Worm (Caenorhabditis elegans) whole organism, late embryonic: ENCODE results near the gene W02D7.5.

Source experiments
- C08G9.2 ChIP-seq: sonication (generic microtip); optimal IDR thresholded peaks from 2 replicates; lab custom pipeline; 2016; ENCODE audit warnings: mild to moderate bottlenecking, missing genetic modification characterization, moderate library complexity, missing compliant biosample characterization
- K09A11.1 ChIP-seq: sonication (generic microtip); optimal IDR thresholded peaks from 2 replicates; lab custom pipeline; 2017; ENCODE audit warnings: antibody characterized with exemption, mild to moderate bottlenecking, missing genetic modification characterization, missing compliant biosample characterization; ENCODE audit not compliant: insufficient read depth
- Y22D7AL.16 ChIP-seq: sonication (generic microtip); optimal IDR thresholded peaks from 2 replicates; lab custom pipeline; 2016; ENCODE audit warnings: missing genetic modification characterization, missing compliant biosample characterization
- ahr-1 ChIP-seq: sonication (generic microtip); optimal IDR thresholded peaks from 2 replicates; lab custom pipeline; 2016; ENCODE audit warnings: missing genetic modification characterization, missing compliant biosample characterization
- ceh-18 ChIP-seq: sonication (generic microtip); optimal IDR thresholded peaks from 2 replicates; lab custom pipeline; 2016; ENCODE audit warnings: missing genetic modification characterization, missing compliant biosample characterization
- ceh-19 ChIP-seq: fragments of 200-800 bp; sonication (Bioruptor generic); optimal IDR thresholded peaks from 2 replicates; lab custom pipeline; 2018; ENCODE audit warnings: mild to moderate bottlenecking, missing genetic modification characterization, missing compliant biosample characterization
- ceh-2 ChIP-seq: sonication (generic microtip); optimal IDR thresholded peaks from 2 replicates; lab custom pipeline; 2016; ENCODE audit warnings: missing genotype, missing genetic modification characterization, missing compliant biosample characterization
- ceh-22 ChIP-seq: sonication (generic microtip); optimal IDR thresholded peaks from 2 replicates; lab custom pipeline; 2017; ENCODE audit warnings: missing biosample characterization, missing genetic modification characterization
- ceh-24 ChIP-seq: sonication (generic microtip); optimal IDR thresholded peaks from 2 replicates; lab custom pipeline; 2016; ENCODE audit warnings: mild to moderate bottlenecking, missing genetic modification characterization, missing compliant biosample characterization
- ceh-30 ChIP-seq: fragments of 150-350 bp; optimal IDR thresholded peaks from 2 replicates; lab custom pipeline; 2014; ENCODE audit warnings: missing biosample characterization, missing genetic modification characterization
- ceh-31 ChIP-seq: sonication (generic microtip); optimal IDR thresholded peaks from 2 replicates; lab custom pipeline; 2016; ENCODE audit warnings: missing genetic modification characterization, missing compliant biosample characterization
- ceh-48 ChIP-seq: sonication (generic microtip); optimal IDR thresholded peaks from 2 replicates; lab custom pipeline; 2016; ENCODE audit warnings: missing genetic modification characterization, inconsistent platforms, missing compliant biosample characterization
- ceh-6 ChIP-seq: fragments of 200-800 bp; sonication (Bioruptor generic); optimal IDR thresholded peaks from 2 replicates; lab custom pipeline; 2018; ENCODE audit warnings: mild to moderate bottlenecking, missing genetic modification characterization, missing compliant biosample characterization
- ceh-9 ChIP-seq: sonication (generic microtip); optimal IDR thresholded peaks from 2 replicates; lab custom pipeline; 2016; ENCODE audit warnings: mild to moderate bottlenecking, missing genetic modification characterization, inconsistent platforms, missing compliant biosample characterization
- che-1 ChIP-seq: sonication (generic microtip); optimal IDR thresholded peaks from 2 replicates; lab custom pipeline; 2016; ENCODE audit warnings: mild to moderate bottlenecking, missing genetic modification characterization, missing compliant biosample characterization
- dmd-4 ChIP-seq: sonication (generic microtip); optimal IDR thresholded peaks from 2 replicates; lab custom pipeline; 2016; ENCODE audit warnings: borderline replicate concordance, missing genetic modification characterization, missing compliant biosample characterization
- fax-1 ChIP-seq: sonication (generic microtip); optimal IDR thresholded peaks from 2 replicates; lab custom pipeline; 2016; ENCODE audit warnings: missing genotype, missing genetic modification characterization, missing compliant biosample characterization
- fkh-10 ChIP-seq: fragments of 150-350 bp; optimal IDR thresholded peaks from 2 replicates; lab custom pipeline; 2014; ENCODE audit warnings: missing biosample characterization, missing genetic modification reagents, missing genetic modification characterization
- fkh-6 ChIP-seq: sonication (generic microtip); optimal IDR thresholded peaks from 2 replicates; lab custom pipeline; 2016; ENCODE audit warnings: missing genetic modification characterization, missing compliant biosample characterization
- gmeb-2 ChIP-seq: sonication (generic microtip); optimal IDR thresholded peaks from 2 replicates; lab custom pipeline; 2016; ENCODE audit warnings: missing genetic modification characterization, inconsistent platforms, missing compliant biosample characterization
- hlh-30 ChIP-seq: sonication (generic microtip); optimal IDR thresholded peaks from 2 replicates; lab custom pipeline; 2017; ENCODE audit warnings: antibody characterized with exemption, missing genetic modification characterization, missing compliant biosample characterization; ENCODE audit not compliant: insufficient read depth
- hlh-8 ChIP-seq: sonication (generic microtip); optimal IDR thresholded peaks from 2 replicates; lab custom pipeline; 2016; ENCODE audit warnings: missing genotype, missing genetic modification characterization, missing compliant biosample characterization
- lin-11 ChIP-seq: fragments of 200-800 bp; sonication (Bioruptor generic); optimal IDR thresholded peaks from 2 replicates; lab custom pipeline; 2018; ENCODE audit warnings: mild to moderate bottlenecking, missing genetic modification characterization, missing compliant biosample characterization
- npax-4 ChIP-seq: sonication (generic microtip); optimal IDR thresholded peaks from 2 replicates; lab custom pipeline; 2016; ENCODE audit warnings: missing genetic modification characterization, missing compliant biosample characterization
- pag-3 ChIP-seq: sonication (generic microtip); optimal IDR thresholded peaks from 2 replicates; lab custom pipeline; 2016; ENCODE audit warnings: missing compliant biosample characterization, missing genetic modification characterization, borderline replicate concordance
- pat-9 ChIP-seq: fragments of 200-800 bp; sonication (Bioruptor generic); optimal IDR thresholded peaks from 2 replicates; lab custom pipeline; 2018; ENCODE audit warnings: mild to moderate bottlenecking, missing genetic modification characterization, moderate library complexity, missing compliant biosample characterization
- pax-1 ChIP-seq: fragments of 150-350 bp; optimal IDR thresholded peaks from 2 replicates; lab custom pipeline; 2014; ENCODE audit warnings: missing biosample characterization, missing genetic modification characterization
- pha-4 ChIP-seq: fragments of 150-350 bp; optimal IDR thresholded peaks from 2 replicates; lab custom pipeline; 2018; ENCODE audit warnings: missing biosample characterization, missing genetic modification reagents, missing genetic modification characterization
- pqm-1 ChIP-seq: sonication (generic microtip); optimal IDR thresholded peaks from 2 replicates; lab custom pipeline; 2016; ENCODE audit warnings: missing genetic modification characterization, missing compliant biosample characterization
- pros-1 ChIP-seq: fragments of 150-350 bp; optimal IDR thresholded peaks from 2 replicates; lab custom pipeline; 2014; ENCODE audit warnings: missing biosample characterization, missing genetic modification reagents, missing genetic modification characterization
- rnt-1 ChIP-seq: sonication (generic microtip); optimal IDR thresholded peaks from 2 replicates; lab custom pipeline; 2016; ENCODE audit warnings: missing genetic modification characterization, missing compliant biosample characterization
- sox-4 ChIP-seq: sonication (generic microtip); optimal IDR thresholded peaks from 2 replicates; lab custom pipeline; 2017; ENCODE audit warnings: mild to moderate bottlenecking, missing genetic modification characterization, inconsistent platforms, missing compliant biosample characterization
- tbx-7 ChIP-seq: sonication (generic microtip); optimal IDR thresholded peaks from 2 replicates; lab custom pipeline; 2016; ENCODE audit warnings: missing genotype, missing genetic modification characterization, missing compliant biosample characterization
- ttx-3 ChIP-seq: sonication (generic microtip); optimal IDR thresholded peaks from 2 replicates; lab custom pipeline; 2016; ENCODE audit warnings: missing genetic modification reagents, missing genetic modification characterization, missing compliant biosample characterization
- unc-3 ChIP-seq, 2 experiments: fragments of 200-800 bp in 1 of 2; sonication (Bioruptor generic) in 1 of 2; sonication (generic microtip) in 1 of 2; conservative IDR thresholded peaks in 1 of 2; optimal IDR thresholded peaks in 1 of 2; 2 replicates each; pipeline versions ENCODE4 v1.3.6 to Lab custom; 2016 to 2022; ENCODE audit warnings: missing compliant biosample characterization in 2 of 2, missing genetic modification characterization in 2 of 2, missing genetic modification reagents in 1 of 2
- unc-42 ChIP-seq: sonication (generic microtip); optimal IDR thresholded peaks from 2 replicates; lab custom pipeline; 2016; ENCODE audit warnings: missing genotype, missing genetic modification characterization, missing compliant biosample characterization

Gene W02D7.5

ce11 chrV:8299191-8299854 is at the start of gene W02D7.5:
TSS of gene W02D7.5 (minus strand) at chrV:8299241.
- no peak for TF ChIP-seq ttx-3
- TF ChIP-seq ahr-1 (tag; lab: Kevin White, UChicago), result no peak
- TF ChIP-seq npax-4, result no peak
- no peak for TF ChIP-seq ceh-24 (tag; lab: Kevin White, UChicago)
- TF ChIP-seq pros-1 (tag; lab: Kevin White, UChicago), result no peak
- TF ChIP-seq sox-4 (tag; lab: Kevin White, UChicago), result no peak
- TF ChIP-seq ceh-31 (tag; lab: Kevin White, UChicago), result no peak
- TF ChIP-seq gmeb-2, result no peak
- no peak for TF ChIP-seq ceh-30 (tag; lab: Kevin White, UChicago)
- no peak for TF ChIP-seq pqm-1 (tag; lab: Kevin White, UChicago)
- no peak for TF ChIP-seq pag-3 (tag; lab: Kevin White, UChicago)
- no peak for TF ChIP-seq ceh-18
- no peak for TF ChIP-seq hlh-8 (tag; lab: Kevin White, UChicago)
- TF ChIP-seq ceh-19, result no peak
- TF ChIP-seq K09A11.1 (tag; lab: Kevin White, UChicago), result no peak
- no peak for TF ChIP-seq Y22D7AL.16 (tag; lab: Kevin White, UChicago)
- TF ChIP-seq ceh-22 (tag; lab: Kevin White, UChicago), result no peak
- no peak for TF ChIP-seq fkh-6 (tag; lab: Kevin White, UChicago)
- TF ChIP-seq pha-4 (tag; lab: Kevin White, UChicago), result no peak
- TF ChIP-seq pat-9 (tag; lab: Kevin White, UChicago), result no peak

- TF ChIP-seq ceh-2 (tag; lab: Kevin White, UChicago), result no peak
- no peak for TF ChIP-seq dmd-4 (tag; lab: Kevin White, UChicago)
- no peak for TF ChIP-seq gmeb-2
- TF ChIP-seq pha-4 (tag; lab: Kevin White, UChicago), result no peak
- no peak for TF ChIP-seq ceh-9 (tag; lab: Kevin White, UChicago)
- TF ChIP-seq ceh-31 (tag; lab: Kevin White, UChicago), result no peak
- no peak for TF ChIP-seq lin-11 (tag; lab: Kevin White, UChicago)
- TF ChIP-seq tbx-7 (tag; lab: Kevin White, UChicago), result no peak
- no peak for TF ChIP-seq fkh-10 (GFP tag; lab: Kevin White, UChicago)
- no peak for TF ChIP-seq fax-1
- no peak for TF ChIP-seq unc-3 (GFP tag; conservative IDR thresholded peaks at IDR 0.05; lab: Robert Waterston, UW)
- TF ChIP-seq unc-3 (tag; optimal IDR thresholded peaks at IDR 0.05; lab: Kevin White, UChicago), result no peak
- TF ChIP-seq pax-1 (tag; lab: Kevin White, UChicago), result no peak
- TF ChIP-seq pag-3 (tag; lab: Kevin White, UChicago), result no peak
- TF ChIP-seq ceh-6 (GFP tag; lab: Kevin White, UChicago), result no peak
- no peak for TF ChIP-seq ceh-19
- TF ChIP-seq ceh-48 (tag; lab: Kevin White, UChicago), result no peak
- no peak for TF ChIP-seq fkh-6 (tag; lab: Kevin White, UChicago)
- TF ChIP-seq hlh-30 (tag; lab: Kevin White, UChicago), result no peak
- no peak for TF ChIP-seq che-1 (tag; lab: Kevin White, UChicago)
Measured at ce11 chrV:8345436-8345835, 46.4 kb upstream of the W02D7.5 start, which contains the start of gene C08D8.1. TSS of gene C08D8.1 (plus strand) at chrV:8345759.

- TF ChIP-seq C08G9.2 (tag; lab: Kevin White, UChicago) (no peak), rnt-1 (no peak), pax-1 (tag; lab: Kevin White, UChicago) (no peak), unc-42 (tag; lab: Kevin White, UChicago) (no peak), ceh-30 (tag; lab: Kevin White, UChicago) (no peak)
Measured at ce11 chrV:8342416-8342815, 43.4 kb upstream of the W02D7.5 start.
